Worm (Caenorhabditis elegans) whole organism, L2 larva: ENCODE data around the gene C05D12.2.

Experiments
- F13H6.1 ChIP-seq: sonication (generic microtip); optimal IDR thresholded peaks from 2 replicates; lab custom pipeline; 2016; ENCODE audit warnings: missing genetic modification characterization, missing compliant biosample characterization
- R02D3.7 ChIP-seq: fragments of 150-350 bp; optimal IDR thresholded peaks from 2 replicates; lab custom pipeline; 2014; ENCODE audit warnings: missing biosample characterization, missing genetic modification characterization
- Y55F3AM.14 ChIP-seq: fragments of 200-800 bp; sonication (Bioruptor generic); optimal IDR thresholded peaks from 2 replicates; lab custom pipeline; 2018; ENCODE audit warnings: mild to moderate bottlenecking, missing genetic modification characterization, missing compliant biosample characterization
- alr-1 ChIP-seq: fragments of 150-350 bp; optimal IDR thresholded peaks from 2 replicates; lab custom pipeline; 2014; ENCODE audit warnings: missing biosample characterization, missing genetic modification characterization
- aly-2 ChIP-seq: fragments of 150-350 bp; optimal IDR thresholded peaks from 2 replicates; lab custom pipeline; 2014; ENCODE audit warnings: missing biosample characterization, missing genetic modification characterization
- ama-1 ChIP-seq: fragments of 150-350 bp; optimal IDR thresholded peaks from 2 replicates; lab custom pipeline; 2018; ENCODE audit warnings: inconsistent platforms
- ceh-16 ChIP-seq: fragments of 150-350 bp; optimal IDR thresholded peaks from 2 replicates; lab custom pipeline; 2014; ENCODE audit warnings: missing biosample characterization, missing genetic modification characterization
- egl-27 ChIP-seq: sonication (generic microtip); optimal IDR thresholded peaks from 3 replicates; lab custom pipeline; 2017; ENCODE audit warnings: missing biosample characterization, missing genetic modification reagents, missing genetic modification characterization
- elt-1 ChIP-seq: fragments of 150-350 bp; optimal IDR thresholded peaks from 2 replicates; lab custom pipeline; 2014; ENCODE audit warnings: missing biosample characterization, missing genetic modification characterization
- elt-3 ChIP-seq: sonication (generic microtip); optimal IDR thresholded peaks from 2 replicates; lab custom pipeline; 2017; ENCODE audit warnings: missing biosample characterization, missing genetic modification characterization
- fos-1 ChIP-seq: fragments of 150-350 bp; optimal IDR thresholded peaks from 2 replicates; lab custom pipeline; 2014; ENCODE audit warnings: missing biosample characterization, missing genetic modification characterization
- lin-13 ChIP-seq: fragments of 150-350 bp; optimal IDR thresholded peaks from 2 replicates; lab custom pipeline; 2014; ENCODE audit warnings: missing biosample characterization, missing genetic modification reagents, missing genetic modification characterization
- lin-39 ChIP-seq: fragments of 150-350 bp; optimal IDR thresholded peaks from 2 replicates; lab custom pipeline; 2014; ENCODE audit warnings: missing biosample characterization, missing genetic modification reagents, missing genetic modification characterization
- lsy-2 ChIP-seq, 2 experiments: fragments of 150-350 bp in 1 of 2; sonication (generic microtip) in 1 of 2; optimal IDR thresholded peaks; 2 replicates each; lab custom pipeline; 2014 to 2017; ENCODE audit warnings: missing biosample characterization in 2 of 2, missing genetic modification characterization in 2 of 2
- mbf-1 ChIP-seq: sonication (generic microtip); optimal IDR thresholded peaks from 2 replicates; lab custom pipeline; 2017; ENCODE audit warnings: missing biosample characterization, missing genetic modification characterization
- mdl-1 ChIP-seq, 2 experiments: fragments of 150-350 bp in 1 of 2; sonication (generic microtip) in 1 of 2; optimal IDR thresholded peaks; 2 replicates each; lab custom pipeline; 2017; ENCODE audit warnings: missing biosample characterization in 2 of 2, missing genetic modification characterization in 2 of 2
- nhr-10 ChIP-seq: sonication (generic microtip); optimal IDR thresholded peaks from 2 replicates; lab custom pipeline; 2017; ENCODE audit warnings: missing biosample characterization, missing genetic modification characterization
- nhr-21 ChIP-seq: fragments of 150-350 bp; optimal IDR thresholded peaks from 2 replicates; lab custom pipeline; 2014; ENCODE audit warnings: missing biosample characterization, missing genetic modification characterization
- nhr-23 ChIP-seq: fragments of 150-350 bp; optimal IDR thresholded peaks from 2 replicates; lab custom pipeline; 2014; ENCODE audit warnings: missing biosample characterization, missing genetic modification reagents, missing genetic modification characterization
- nhr-237 ChIP-seq: fragments of 150-350 bp; optimal IDR thresholded peaks from 2 replicates; lab custom pipeline; 2014; ENCODE audit warnings: missing biosample characterization, missing genetic modification characterization
- nhr-25 ChIP-seq: fragments of 150-350 bp; sonication (generic microtip); optimal IDR thresholded peaks from 3 replicates; lab custom pipeline; 2014; ENCODE audit warnings: missing biosample characterization, missing genetic modification characterization
- nhr-6 ChIP-seq: fragments of 150-350 bp; optimal IDR thresholded peaks from 2 replicates; lab custom pipeline; 2014; ENCODE audit warnings: missing biosample characterization, missing genetic modification characterization
- peb-1 ChIP-seq: fragments of 150-350 bp; optimal IDR thresholded peaks from 2 replicates; lab custom pipeline; 2014; ENCODE audit warnings: missing biosample characterization, missing genetic modification characterization
- skn-1 ChIP-seq: sonication (generic microtip); optimal IDR thresholded peaks from 2 replicates; lab custom pipeline; 2017; ENCODE audit warnings: missing biosample characterization, missing genetic modification characterization
- sma-9 ChIP-seq, 2 experiments: fragments of 150-350 bp in 1 of 2; sonication (generic microtip) in 1 of 2; optimal IDR thresholded peaks; 2 replicates each; lab custom pipeline; 2014 to 2016; ENCODE audit warnings: missing genetic modification characterization in 2 of 2, mild to moderate bottlenecking in 1 of 2, missing biosample characterization in 1 of 2, missing compliant biosample characterization in 1 of 2, missing genetic modification reagents in 1 of 2, moderate library complexity in 1 of 2
- snpc-4 ChIP-seq: fragments of 150-350 bp; optimal IDR thresholded peaks from 2 replicates; lab custom pipeline; 2014; ENCODE audit warnings: missing biosample characterization, missing genetic modification characterization
- unc-55 ChIP-seq: fragments of 150-350 bp; sonication (generic microtip); optimal IDR thresholded peaks from 3 replicates; lab custom pipeline; 2014; ENCODE audit warnings: missing biosample characterization, missing genetic modification reagents, missing genetic modification characterization
- unc-62 ChIP-seq: fragments of 150-350 bp; optimal IDR thresholded peaks from 2 replicates; lab custom pipeline; 2014; ENCODE audit warnings: missing biosample characterization, missing genetic modification reagents, missing genetic modification characterization
- zag-1 ChIP-seq: fragments of 150-350 bp; optimal IDR thresholded peaks from 2 replicates; lab custom pipeline; 2014; ENCODE audit warnings: missing biosample characterization, missing genetic modification characterization
- ztf-1 ChIP-seq: fragments of 200-800 bp; sonication (Bioruptor generic); conservative IDR thresholded peaks from 2 replicates; pipeline ENCODE4 v1.3.6; 2022; ENCODE audit warnings: missing genetic modification characterization, missing compliant biosample characterization

Gene C05D12.2

ce11 chrII:11424032-11424431, 5.9 kb downstream of the C05D12.2 start:
- TF ChIP-seq unc-55 (GFP tag; lab: Kevin White, UChicago) (no peak), fos-1 (tag; lab: Kevin White, UChicago) (peak; percentile 59)

- TF ChIP-seq fos-1 (tag; lab: Kevin White, UChicago) (peak; percentile 68), skn-1 (tag; lab: Kevin White, UChicago) (no peak), nhr-237 (no peak), peb-1 (tag; lab: Kevin White, UChicago) (no peak), snpc-4 (no peak), R02D3.7 (tag; lab: Kevin White, UChicago) (no peak)
Observed at ce11 chrII:11424579-11425316, 6.6 kb downstream of the C05D12.2 start, which contains the start of gene C05D12.3. Gene C05D12.3 (plus strand): TSS chrII:11425266.

ce11 chrII:11427322-11427721, 9.2 kb downstream of the C05D12.2 start:
- TF ChIP-seq unc-62 (GFP tag; lab: Kevin White, UChicago) = no peak
- no peak for TF ChIP-seq alr-1
- TF ChIP-seq unc-55 (GFP tag; lab: Kevin White, UChicago) = no peak

- TF ChIP-seq fos-1 (tag; lab: Kevin White, UChicago) (peak; percentile 60), nhr-23 (tag; lab: Kevin White, UChicago) (no peak), zag-1 (no peak), sma-9 (GFP tag; optimal IDR thresholded peaks at IDR 0.05; lab: Kevin White, UChicago) (peak; percentile 37), sma-9 (tag; optimal IDR thresholded peaks at IDR 0.05; lab: Kevin White, UChicago) (no peak), ztf-1 (GFP tag; lab: Robert Waterston, UW) (no peak), mdl-1 (tag; optimal IDR thresholded peaks at IDR 0.05; lab: Kevin White, UChicago) (no peak), F13H6.1 (tag; lab: Kevin White, UChicago) (no peak), nhr-25 (tag; lab: Kevin White, UChicago) (no peak), lin-39 (tag; lab: Kevin White, UChicago) (no peak), nhr-237 (no peak)
Observed at ce11 chrII:11428599-11428998, 10.5 kb downstream of the C05D12.2 start.

ce11 chrII:11431584-11431983, 13.5 kb downstream of the C05D12.2 start, which contains the start of gene C05D12.4:
Gene C05D12.4 (plus strand): TSS chrII:11431884.
- TF ChIP-seq elt-3 (tag; lab: Kevin White, UChicago) (no peak), R02D3.7 (tag; lab: Kevin White, UChicago) (no peak), ama-1 (lab: Kevin White, UChicago) (no peak)

- TF ChIP-seq lsy-2 (tag; optimal IDR thresholded peaks at IDR 0.05; lab: Kevin White, UChicago) (no peak), elt-1 (tag; lab: Kevin White, UChicago) (no peak), lin-13 (no peak), nhr-21 (tag; lab: Kevin White, UChicago) (no peak), mbf-1 (no peak), unc-62 (GFP tag; lab: Kevin White, UChicago) (no peak), Y55F3AM.14 (GFP tag; lab: Kevin White, UChicago) (no peak), aly-2 (tag; lab: Kevin White, UChicago) (no peak), sma-9 (GFP tag; optimal IDR thresholded peaks at IDR 0.05; lab: Kevin White, UChicago) (no peak), sma-9 (tag; optimal IDR thresholded peaks at IDR 0.05; lab: Kevin White, UChicago) (no peak), ceh-16 (tag; lab: Kevin White, UChicago) (no peak), egl-27 (tag; lab: Kevin White, UChicago) (no peak), zag-1 (no peak), nhr-10 (no peak), nhr-6 (tag; lab: Kevin White, UChicago) (no peak), mdl-1 (tag; optimal IDR thresholded peaks at IDR 0.05; lab: Kevin White, UChicago) (no peak)
Observed at ce11 chrII:11433942-11434341, 15.8 kb downstream of the C05D12.2 start, which contains the start of gene C05D12.5. Gene C05D12.5 (plus strand): TSS chrII:11434242.
